Worm (Caenorhabditis elegans) whole organism, mixed stage, embryonic: ENCODE measurements around the gene M04G7.1.

Source experiments
- blmp-1 ChIP-seq: fragments of 150-350 bp; optimal IDR thresholded peaks from 2 replicates; lab custom pipeline; 2014; ENCODE audit warnings: missing biosample characterization, missing genetic modification characterization
- drap-1 ChIP-seq: fragments of 200-800 bp; sonication (Bioruptor generic); optimal IDR thresholded peaks from 3 replicates; lab custom pipeline; 2018; ENCODE audit warnings: mild to moderate bottlenecking, missing genetic modification characterization, missing compliant biosample characterization
- elt-1 ChIP-seq: sonication (generic microtip); optimal IDR thresholded peaks from 2 replicates; lab custom pipeline; 2017; ENCODE audit warnings: missing genetic modification characterization, mild to moderate bottlenecking, missing compliant biosample characterization, antibody characterized with exemption, moderate library complexity, borderline replicate concordance; ENCODE audit not compliant: insufficient read depth
- elt-3 ChIP-seq: fragments of 150-350 bp; optimal IDR thresholded peaks from 2 replicates; lab custom pipeline; 2014; ENCODE audit warnings: missing biosample characterization, missing genetic modification characterization
- lin-13 ChIP-seq: fragments of 150-350 bp; optimal IDR thresholded peaks from 2 replicates; lab custom pipeline; 2014; ENCODE audit warnings: missing biosample characterization, missing genetic modification characterization
- lsy-2 ChIP-seq: fragments of 150-350 bp; optimal IDR thresholded peaks from 2 replicates; lab custom pipeline; 2014; ENCODE audit warnings: missing biosample characterization, missing genetic modification characterization
- mls-2 ChIP-seq: sonication (generic microtip); optimal IDR thresholded peaks from 2 replicates; lab custom pipeline; 2016; ENCODE audit warnings: mild to moderate bottlenecking, missing genetic modification characterization, moderate library complexity, missing compliant biosample characterization
- nhr-237 ChIP-seq: fragments of 150-350 bp; optimal IDR thresholded peaks from 2 replicates; lab custom pipeline; 2014; ENCODE audit warnings: missing biosample characterization, missing genetic modification characterization
- nhr-76 ChIP-seq: sonication (generic microtip); optimal IDR thresholded peaks from 2 replicates; lab custom pipeline; 2017; ENCODE audit warnings: missing biosample characterization, missing genetic modification characterization
- unc-39 ChIP-seq: fragments of 150-350 bp; optimal IDR thresholded peaks from 2 replicates; lab custom pipeline; 2014; ENCODE audit warnings: missing biosample characterization, missing genetic modification characterization

DNA sequence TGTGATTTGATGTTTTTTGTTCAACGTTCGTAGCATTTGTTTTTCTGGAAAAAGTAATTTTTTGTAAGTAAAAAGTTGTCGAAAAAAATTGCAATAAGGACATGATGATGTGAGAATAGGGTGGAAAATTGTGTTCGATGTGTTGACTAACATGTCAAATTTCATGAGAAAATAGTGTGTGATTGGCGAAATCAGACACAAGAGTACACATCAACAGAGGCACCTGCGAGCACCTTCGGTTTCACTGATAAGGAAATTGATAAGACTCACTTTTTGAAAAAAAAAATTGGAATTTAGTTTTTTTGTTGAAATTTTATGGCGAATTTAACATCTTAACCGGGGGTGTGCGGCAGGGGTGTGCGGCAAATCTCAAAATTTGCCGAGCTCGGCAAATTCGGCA, 15.1 kb upstream of the M04G7.1 start, which contains the start of gene hum-8:
- TF ChIP-seq blmp-1 (tag; lab: Kevin White, UChicago) (no peak), mls-2 (tag; lab: Kevin White, UChicago) (no peak), elt-3 (tag; lab: Kevin White, UChicago) (no peak), drap-1 (GFP tag; lab: Kevin White, UChicago) (no peak), nhr-76 (no peak), nhr-237 (no peak), lsy-2 (no peak), lin-13 (tag; lab: Kevin White, UChicago) (no peak), elt-1 (tag; lab: Kevin White, UChicago) (no peak), unc-39 (tag; lab: Kevin White, UChicago) (no peak)
